Worm (Caenorhabditis elegans): ENCODE measurements around the gene C14B9.2.
A peak's percentile ranks its signal among the peaks of the same experiment; 100 is the strongest.

C14B9.2 gene

ce11 chrIII:8093079-8093623, 40.3 kb upstream of the C14B9.2 start, which contains the start of gene K06H7.2 (continued):
- TF ChIP-seq ceh-62 (tag; optimal IDR thresholded peaks at IDR 0.05) (no peak), lsy-2 (tag; optimal IDR thresholded peaks at IDR 0.05) (peak; percentile 18 to 90), hlh-30 (tag; optimal IDR thresholded peaks at IDR 0.05; ENCODE audit: insufficient read depth) (peak; percentile 94), aha-1 (tag) (peak; percentile 57), F49E8.2 (tag; optimal IDR thresholded peaks at IDR 0.05; ENCODE audit: borderline replicate concordance) (no peak), spr-3 (GFP tag; optimal IDR thresholded peaks at IDR 0.05) (no peak), lir-3 (tag; optimal IDR thresholded peaks at IDR 0.05) (no peak), zag-1 (tag; optimal IDR thresholded peaks at IDR 0.05) (no peak), zfp-3 (GFP tag; conservative IDR thresholded peaks at IDR 0.05) (no peak), Y75B8A.6 (GFP tag; IDR thresholded peaks at IDR 0.05) (no peak), R02D3.7 (tag; optimal IDR thresholded peaks at IDR 0.05) (no peak), T26A8.4 (GFP tag; IDR thresholded peaks at IDR 0.05) (no peak; the same call in 1 of the 2 replicates), ctbp-1 (GFP tag; IDR thresholded peaks at IDR 0.05) (no peak), zfp-2 (tag; optimal IDR thresholded peaks at IDR 0.05) (no peak), Y48G9A.11 (GFP tag; IDR thresholded peaks at IDR 0.05) (no peak), dmd-8 (GFP tag; IDR thresholded peaks at IDR 0.05) (no peak)

DNA sequence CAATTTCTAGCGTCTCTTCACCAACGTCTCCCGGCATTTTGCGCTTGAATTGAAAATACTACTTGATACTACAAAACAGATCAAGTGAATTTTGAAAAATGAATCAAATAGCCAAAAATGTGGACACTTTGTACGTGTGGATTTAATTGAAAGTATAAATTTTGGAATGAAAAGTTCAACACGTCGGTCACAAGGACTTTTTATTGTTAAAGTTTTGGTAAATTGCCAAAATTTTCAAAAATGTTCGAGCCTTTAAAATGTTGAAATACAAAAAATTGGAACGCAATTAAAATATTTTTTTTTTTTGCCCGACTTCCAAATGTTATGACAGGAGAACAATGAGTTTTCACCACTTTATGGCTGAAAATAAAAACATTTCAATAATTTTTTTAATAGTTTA, 35.3 kb upstream of the C14B9.2 start, which contains the start of gene K06H7.8:
Gene K06H7.8, minus strand, starts transcription at position 101 of the 400 bp plus-strand sequence.
- TF ChIP-seq nhr-42 (GFP tag; IDR thresholded peaks at IDR 0.05) (no peak), fos-1 (tag; optimal IDR thresholded peaks at IDR 0.05) (no peak), mdl-1 (tag; optimal IDR thresholded peaks at IDR 0.05) (no peak), nhr-102 (tag; optimal IDR thresholded peaks at IDR 0.05) (no peak), madf-5 (GFP tag; IDR thresholded peaks at IDR 0.05) (no peak), Y75B8A.6 (GFP tag; IDR thresholded peaks at IDR 0.05) (no peak), lin-13 (GFP tag; optimal IDR thresholded peaks at IDR 0.05) (no peak), nhr-25 (tag; optimal IDR thresholded peaks at IDR 0.05; ENCODE audit: borderline replicate concordance, insufficient read depth) (no peak), zfp-2 (tag; optimal IDR thresholded peaks at IDR 0.05) (no peak), ceh-44 (GFP tag; IDR thresholded peaks at IDR 0.05) (no peak), pqm-1 (tag; optimal IDR thresholded peaks at IDR 0.05) (no peak), snpc-4 (tag; optimal IDR thresholded peaks at IDR 0.05) (no peak), R02D3.7 (tag; optimal IDR thresholded peaks at IDR 0.05) (no peak), lin-38 (GFP tag; IDR thresholded peaks at IDR 0.05) (no peak), spr-3 (GFP tag; optimal IDR thresholded peaks at IDR 0.05) (no peak), daf-8 (GFP tag; IDR thresholded peaks at IDR 0.05) (no peak), mep-1 (tag; optimal IDR thresholded peaks at IDR 0.05) (no peak)

DNA sequence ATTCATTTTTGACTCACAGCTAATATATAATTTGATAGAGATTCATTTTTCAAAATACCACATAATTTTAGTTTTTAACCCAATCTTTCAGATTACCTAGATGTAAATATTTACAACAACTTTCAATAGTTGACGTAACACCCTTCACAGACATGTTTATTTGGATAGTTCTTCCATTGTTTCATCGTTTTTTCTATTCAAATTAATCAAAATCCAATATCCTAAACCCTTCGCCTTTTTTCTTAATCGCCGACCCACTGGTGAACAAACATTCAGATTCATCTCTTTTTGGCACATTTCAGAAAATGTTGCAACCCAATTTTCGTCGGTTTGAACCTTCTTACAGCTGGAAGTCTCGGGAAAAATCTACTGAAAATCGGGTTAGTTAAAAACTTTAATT, 34.4 kb upstream of the C14B9.2 start, which contains the start of gene K06H7.1:
Gene K06H7.1, plus strand, starts transcription at position 301 of the 400 bp plus-strand sequence.
- TF ChIP-seq unc-39 (tag; optimal IDR thresholded peaks at IDR 0.05): no peak

- TF ChIP-seq daf-19 (GFP tag; conservative IDR thresholded peaks at IDR 0.05): no peak
- peak; percentile 25 for TF ChIP-seq hlh-30 (tag; optimal IDR thresholded peaks at IDR 0.05; ENCODE audit: insufficient read depth)
- no peak for TF ChIP-seq zfp-3 (GFP tag; conservative IDR thresholded peaks at IDR 0.05)
- TF ChIP-seq daf-16 (GFP tag; optimal IDR thresholded peaks at IDR 0.05): no peak
- TF ChIP-seq daf-16 (tag; optimal IDR thresholded peaks at IDR 0.05): peak; percentile 46
- TF ChIP-seq aha-1 (tag): peak; percentile 55
- no peak for TF ChIP-seq saeg-2 (GFP tag; IDR thresholded peaks at IDR 0.05)
- peak; percentile 53 for TF ChIP-seq mes-2 (tag; optimal IDR thresholded peaks at IDR 0.05; ENCODE audit: poor library complexity, severe bottlenecking)
- no peak for TF ChIP-seq lin-39 (tag; optimal IDR thresholded peaks at IDR 0.05)
- TF ChIP-seq dve-1 (tag; optimal IDR thresholded peaks at IDR 0.05; ENCODE audit: insufficient read depth): peak; percentile 12
- TF ChIP-seq dpl-1 (GFP tag; optimal IDR thresholded peaks at IDR 0.05): peak; percentile 72
- TF ChIP-seq Y75B8A.6 (GFP tag; IDR thresholded peaks at IDR 0.05): no peak
- no peak for TF ChIP-seq set-16 (GFP tag; IDR thresholded peaks at IDR 0.05)
- TF ChIP-seq R02D3.7 (tag; optimal IDR thresholded peaks at IDR 0.05): peak; percentile 57
- TF ChIP-seq nhr-41 (GFP tag; IDR thresholded peaks at IDR 0.05): no peak
- TF ChIP-seq zip-2 (tag; optimal IDR thresholded peaks at IDR 0.05): no peak
- peak; percentile 50 for TF ChIP-seq nhr-6 (tag; optimal IDR thresholded peaks at IDR 0.05)
- peak in 1 of 2 experiments; percentile 60 for TF ChIP-seq lsy-2 (tag; optimal IDR thresholded peaks at IDR 0.05)
- no peak for TF ChIP-seq pqm-1 (tag; optimal IDR thresholded peaks at IDR 0.05)
- TF ChIP-seq unc-130 (GFP tag; optimal IDR thresholded peaks at IDR 0.05): peak; percentile 85
Observed at ce11 chrIII:8100960-8101359, 32.5 kb upstream of the C14B9.2 start, which contains the start of gene plk-1. plk-1 (plus strand) TSS chrIII:8101348.
